Fruit fly (Drosophila melanogaster) whole organism, embryonic: ENCODE data around the gene drn.

Source experiments
- B-H1 ChIP-seq: fragments of 200-800 bp; sonication (Bioruptor generic); IDR thresholded peaks from 3 replicates; pipeline ENCODE4 v1.3.6; 2022; ENCODE audit warnings: missing biosample characterization, missing genetic modification characterization
- B-H2 ChIP-seq: fragments of 200-800 bp; sonication (Bioruptor generic); optimal IDR thresholded peaks from 2 replicates; lab custom pipeline; 2018; ENCODE audit warnings: missing biosample characterization, mild to moderate bottlenecking, missing genetic modification characterization
- CG10431 ChIP-seq: fragments of 200-800 bp; sonication (Bioruptor generic); optimal IDR thresholded peaks from 3 replicates; lab custom pipeline; 2018; ENCODE audit warnings: missing biosample characterization, mild to moderate bottlenecking, missing genetic modification characterization
- CG10543 ChIP-seq: fragments of 200-800 bp; sonication (Bioruptor generic); optimal IDR thresholded peaks from 3 replicates; lab custom pipeline; 2017; ENCODE audit warnings: missing biosample characterization, mild to moderate bottlenecking, missing genetic modification characterization, moderate library complexity
- CG10565 ChIP-seq: fragments of 200-800 bp; sonication (Bioruptor generic); optimal IDR thresholded peaks from 3 replicates; lab custom pipeline; 2016; ENCODE audit warnings: missing biosample characterization, mild to moderate bottlenecking, missing genetic modification characterization
- CG13287 ChIP-seq: fragments of 200-800 bp; sonication (Bioruptor generic); IDR thresholded peaks from 2 replicates; pipeline ENCODE4 v1.3.6; 2022; ENCODE audit warnings: missing biosample characterization, missing genetic modification characterization; ENCODE audit not compliant: partially characterized antibody
- CG13775 ChIP-seq: fragments of 200-800 bp; sonication (Bioruptor generic); optimal IDR thresholded peaks from 3 replicates; lab custom pipeline; 2017; ENCODE audit warnings: missing biosample characterization, mild to moderate bottlenecking, missing genetic modification characterization
- CG15073 ChIP-seq: fragments of 200-800 bp; sonication (Bioruptor generic); optimal IDR thresholded peaks from 2 replicates; lab custom pipeline; 2016; ENCODE audit warnings: missing biosample characterization, missing genetic modification characterization
- CG15269 ChIP-seq: fragments of 200-800 bp; sonication (Bioruptor generic); optimal IDR thresholded peaks from 2 replicates; lab custom pipeline; 2018; ENCODE audit warnings: missing biosample characterization, mild to moderate bottlenecking, missing genetic modification characterization, moderate library complexity
- CG15479 ChIP-seq: fragments of 200-800 bp; sonication (Bioruptor generic); optimal IDR thresholded peaks from 3 replicates; lab custom pipeline; 2019; ENCODE audit warnings: missing biosample characterization, mild to moderate bottlenecking, missing genetic modification characterization, moderate library complexity
- CG16779 ChIP-seq: fragments of 200-800 bp; sonication (Bioruptor generic); IDR thresholded peaks from 2 replicates; pipeline ENCODE4 v1.3.6; 2022; ENCODE audit warnings: missing biosample characterization, missing genetic modification characterization
- CG17568 ChIP-seq: fragments of 200-800 bp; sonication (Bioruptor generic); optimal IDR thresholded peaks from 2 replicates; lab custom pipeline; 2018; ENCODE audit warnings: missing biosample characterization, mild to moderate bottlenecking, missing genetic modification characterization, moderate library complexity
- CG17612 ChIP-seq: fragments of 200-800 bp; sonication (Bioruptor generic); IDR thresholded peaks from 2 replicates; pipeline ENCODE4 v1.3.6; 2022; ENCODE audit warnings: missing biosample characterization, missing genetic modification characterization
- CG34422 ChIP-seq: fragments of 200-800 bp; sonication (Bioruptor generic); IDR thresholded peaks from 3 replicates; pipeline ENCODE4 v1.3.6; 2022; ENCODE audit warnings: missing biosample characterization, missing genetic modification characterization
- CG42726 ChIP-seq: fragments of 200-800 bp; sonication (Bioruptor generic); IDR thresholded peaks from 2 replicates; pipeline ENCODE4 v1.3.6; 2022; ENCODE audit warnings: missing biosample characterization, missing genetic modification characterization; ENCODE audit not compliant: partially characterized antibody
- CoRest ChIP-seq: fragments of 200-800 bp; sonication (Bioruptor generic); optimal IDR thresholded peaks from 3 replicates; lab custom pipeline; 2018; ENCODE audit warnings: missing biosample characterization, mild to moderate bottlenecking, missing genetic modification characterization, moderate library complexity
- Dad ChIP-seq: fragments of 200-800 bp; sonication (Bioruptor generic); optimal IDR thresholded peaks from 3 replicates; lab custom pipeline; 2016; ENCODE audit warnings: missing biosample characterization, missing genetic modification characterization
- Dbx ChIP-seq: fragments of 200-800 bp; sonication (Bioruptor generic); IDR thresholded peaks from 3 replicates; pipeline ENCODE4 v1.3.6; 2022; ENCODE audit warnings: missing biosample characterization, missing genetic modification characterization
- Dfd ChIP-seq, 2 experiments: fragments of >200 bp; optimal IDR thresholded peaks; 2 replicates each; lab custom pipeline; 2017; ENCODE audit warnings: missing biosample characterization in 2 of 2, missing genetic modification characterization in 2 of 2
- E2f2 ChIP-seq: fragments of 200-800 bp; sonication (Bioruptor generic); IDR thresholded peaks from 2 replicates; pipeline ENCODE4 v1.3.6; 2022; ENCODE audit warnings: missing biosample characterization, missing genetic modification characterization
- GATAe ChIP-seq: fragments of 200-800 bp; sonication (Bioruptor generic); conservative IDR thresholded peaks from 2 replicates; pipeline ENCODE4 v1.3.6; 2022; ENCODE audit warnings: missing biosample characterization, missing genetic modification characterization
- H2.0 ChIP-seq: fragments of 200-800 bp; sonication (Bioruptor generic); IDR thresholded peaks from 2 replicates; pipeline ENCODE4 v1.3.6; 2022; ENCODE audit warnings: missing biosample characterization, missing genetic modification characterization
- HLH4C ChIP-seq: fragments of 200-800 bp; sonication (Bioruptor generic); IDR thresholded peaks from 3 replicates; pipeline ENCODE4 v1.3.6; 2022; ENCODE audit warnings: missing biosample characterization, missing genetic modification characterization; ENCODE audit not compliant: partially characterized antibody
- HLHmδ ChIP-seq: fragments of 200-800 bp; sonication (Bioruptor generic); optimal IDR thresholded peaks from 2 replicates; lab custom pipeline; 2018; ENCODE audit warnings: missing biosample characterization, mild to moderate bottlenecking, missing genetic modification characterization, moderate library complexity
- HmgZ ChIP-seq: fragments of 200-800 bp; sonication (Bioruptor generic); optimal IDR thresholded peaks from 2 replicates; lab custom pipeline; 2018; ENCODE audit warnings: missing biosample characterization, mild to moderate bottlenecking, missing genetic modification characterization
- Hr39 ChIP-seq: fragments of >200 bp; optimal IDR thresholded peaks from 2 replicates; lab custom pipeline; 2017
- Lhr ChIP-seq: fragments of 200-800 bp; sonication (Bioruptor generic); optimal IDR thresholded peaks from 3 replicates; lab custom pipeline; 2017; ENCODE audit warnings: mild to moderate bottlenecking, missing biosample characterization, missing genetic modification reagents, missing genetic modification characterization
- Med ChIP-seq: fragments of 200-800 bp; sonication (Bioruptor generic); peaks from one replicate; lab custom pipeline; 2016; ENCODE audit warnings: missing biosample characterization, missing genetic modification characterization, mild to moderate bottlenecking, inconsistent platforms, moderate library complexity
- Meics ChIP-seq: fragments of 200-800 bp; sonication (Bioruptor generic); optimal IDR thresholded peaks from 2 replicates; lab custom pipeline; 2017; ENCODE audit warnings: missing biosample characterization, mild to moderate bottlenecking, missing genetic modification characterization
- Nf-YA ChIP-seq: fragments of 200-800 bp; sonication (Bioruptor generic); IDR thresholded peaks from 2 replicates; pipeline ENCODE4 v1.3.6; 2022; ENCODE audit warnings: missing biosample characterization, missing genetic modification characterization
- PHDP ChIP-seq: fragments of 200-800 bp; sonication (Bioruptor generic); optimal IDR thresholded peaks from 3 replicates; lab custom pipeline; 2018; ENCODE audit warnings: missing biosample characterization, mild to moderate bottlenecking, missing genetic modification characterization, moderate library complexity
- Rfx ChIP-seq: fragments of 200-800 bp; sonication (Bioruptor generic); IDR thresholded peaks from 2 replicates; pipeline ENCODE4 v1.3.6; 2022; ENCODE audit warnings: missing biosample characterization, missing genetic modification characterization
- Six4 ChIP-seq: fragments of 200-800 bp; sonication (Bioruptor generic); optimal IDR thresholded peaks from 2 replicates; lab custom pipeline; 2016; ENCODE audit warnings: missing biosample characterization, missing genetic modification characterization
- aop ChIP-seq: fragments of 200-800 bp; sonication (Bioruptor generic); IDR thresholded peaks from 2 replicates; pipeline ENCODE4 v1.3.6; 2022; ENCODE audit warnings: missing biosample characterization, missing genetic modification characterization
- bab2 ChIP-seq: fragments of 200-800 bp; sonication (Bioruptor generic); optimal IDR thresholded peaks from 2 replicates; lab custom pipeline; 2016; ENCODE audit warnings: missing biosample characterization, missing genetic modification characterization
- bigmax ChIP-seq: fragments of 200-800 bp; sonication (Bioruptor generic); optimal IDR thresholded peaks from 2 replicates; lab custom pipeline; 2018; ENCODE audit warnings: missing biosample characterization, mild to moderate bottlenecking, missing genetic modification characterization
- caup ChIP-seq: fragments of 200-800 bp; sonication (Bioruptor generic); optimal IDR thresholded peaks from 3 replicates; lab custom pipeline; 2017; ENCODE audit warnings: missing biosample characterization, mild to moderate bottlenecking, missing genetic modification characterization, moderate library complexity; ENCODE audit not compliant: severe bottlenecking
- crc ChIP-seq: fragments of 200-800 bp; sonication (Bioruptor generic); optimal IDR thresholded peaks from 2 replicates; lab custom pipeline; 2016; ENCODE audit warnings: missing biosample characterization, missing genetic modification characterization
- cwo ChIP-seq: fragments of 200-800 bp; sonication (Bioruptor generic); optimal IDR thresholded peaks from 3 replicates; lab custom pipeline; 2017; ENCODE audit warnings: missing biosample characterization, missing genetic modification characterization, mild to moderate bottlenecking, moderate library complexity, missing genetic modification reagents
- emc ChIP-seq: fragments of 200-800 bp; sonication (Bioruptor generic); optimal IDR thresholded peaks from 2 replicates; lab custom pipeline; 2016; ENCODE audit warnings: missing biosample characterization, missing genetic modification characterization
- fd3F ChIP-seq: fragments of 200-800 bp; sonication (Bioruptor generic); optimal IDR thresholded peaks from 2 replicates; lab custom pipeline; 2018; ENCODE audit warnings: missing biosample characterization, mild to moderate bottlenecking, missing genetic modification characterization, moderate library complexity
- fd64A ChIP-seq: fragments of 200-800 bp; sonication (Bioruptor generic); optimal IDR thresholded peaks from 3 replicates; lab custom pipeline; 2018; ENCODE audit warnings: missing biosample characterization, mild to moderate bottlenecking, missing genetic modification characterization
- gcm2 ChIP-seq: fragments of 200-800 bp; sonication (Bioruptor generic); optimal IDR thresholded peaks from 2 replicates; lab custom pipeline; 2016; ENCODE audit warnings: missing biosample characterization, missing genetic modification characterization
- gsb ChIP-seq: fragments of 200-800 bp; sonication (Bioruptor generic); IDR thresholded peaks from 2 replicates; pipeline ENCODE4 v1.3.6; 2022; ENCODE audit warnings: missing biosample characterization, missing genetic modification characterization
- mirr ChIP-seq: fragments of 200-800 bp; sonication (Bioruptor generic); optimal IDR thresholded peaks from 3 replicates; lab custom pipeline; 2018; ENCODE audit warnings: missing biosample characterization, mild to moderate bottlenecking, missing genetic modification characterization
- pho ChIP-seq: fragments of 200-800 bp; sonication (Bioruptor generic); optimal IDR thresholded peaks from 2 replicates; lab custom pipeline; 2016; ENCODE audit warnings: missing biosample characterization, missing genetic modification characterization
- phol ChIP-seq: fragments of 200-800 bp; sonication (Bioruptor generic); optimal IDR thresholded peaks from 3 replicates; lab custom pipeline; 2018; ENCODE audit warnings: missing biosample characterization, mild to moderate bottlenecking, missing genetic modification characterization, moderate library complexity
- slbo ChIP-seq: fragments of 200-800 bp; sonication (Bioruptor generic); IDR thresholded peaks from 2 replicates; pipeline ENCODE4 v1.3.6; 2022; ENCODE audit warnings: missing biosample characterization, missing genetic modification characterization
- slp2 ChIP-seq: fragments of 200-800 bp; sonication (Bioruptor generic); optimal IDR thresholded peaks from 2 replicates; lab custom pipeline; 2016; ENCODE audit warnings: missing biosample characterization, missing genetic modification characterization
- tin ChIP-seq: fragments of 200-800 bp; sonication (Bioruptor generic); optimal IDR thresholded peaks from 3 replicates; lab custom pipeline; 2016; ENCODE audit warnings: missing biosample characterization, missing genetic modification characterization
- ttk ChIP-seq: fragments of 200-800 bp; sonication (Bioruptor generic); IDR thresholded peaks from 2 replicates; pipeline ENCODE4 v2.1.2; 2022; ENCODE audit warnings: missing biosample characterization, missing genetic modification characterization

drn gene

dm6 chr3R:9401127-9401603 lies 61.1 kb downstream of the drn start, which contains the start of the genes RpL34b and CG8132 (continued):
- TF ChIP-seq HmgZ, result peak; percentile 98
- TF ChIP-seq slbo, result peak; percentile 98
- no peak for TF ChIP-seq Dfd (GFP tag; optimal IDR thresholded peaks at IDR 0.05; lab: Kevin White, UChicago)
- peak; percentile 88 for TF ChIP-seq CG10565 (GFP tag; lab: Kevin White, UChicago)
- TF ChIP-seq CG13775 (GFP tag; lab: Kevin White, UChicago), result peak; percentile 96
- TF ChIP-seq Med (GFP tag; lab: Kevin White, UChicago), result peak; percentile 99
- TF ChIP-seq PHDP (tag; lab: Kevin White, UChicago), result peak; percentile 96
- TF ChIP-seq Dbx (GFP tag; lab: Robert Waterston, UW), result peak; percentile 97
- TF ChIP-seq CG42726 (GFP tag; lab: Robert Waterston, UW), result peak; percentile 48; the same call in 1 of the 2 replicates
- TF ChIP-seq B-H1, result peak; percentile 89
- peak; percentile 95 for TF ChIP-seq fd3F (GFP tag; lab: Kevin White, UChicago)
- peak; percentile 86 for TF ChIP-seq Six4 (GFP tag; lab: Kevin White, UChicago)
- TF ChIP-seq tin, result peak; percentile 95
- peak; percentile 75 for TF ChIP-seq bigmax (GFP tag; lab: Kevin White, UChicago)
- peak; percentile 96 for TF ChIP-seq CoRest (tag; lab: Kevin White, UChicago)
- TF ChIP-seq crc (GFP tag; lab: Kevin White, UChicago), result peak; percentile 85
- peak; percentile 99 for TF ChIP-seq B-H2 (GFP tag; lab: Kevin White, UChicago)
- TF ChIP-seq Nf-YA, result peak; percentile 83
- TF ChIP-seq HLHmδ (GFP tag; lab: Kevin White, UChicago), result peak; percentile 96
- peak; percentile 80 for TF ChIP-seq aop (GFP tag; lab: Robert Waterston, UW)
- peak; percentile 97 for TF ChIP-seq pho
- TF ChIP-seq emc (GFP tag; lab: Kevin White, UChicago), result peak; percentile 93
- peak; percentile 95 for TF ChIP-seq Dad
- peak; percentile 91 for TF ChIP-seq H2.0
- TF ChIP-seq CG13287, result peak; percentile 46
- peak; percentile 92 for TF ChIP-seq gcm2 (GFP tag; lab: Kevin White, UChicago)
- peak; percentile 95 for TF ChIP-seq CG15269 (tag; lab: Kevin White, UChicago)
- TF ChIP-seq bab2 (GFP tag; lab: Kevin White, UChicago), result peak; percentile 93
- TF ChIP-seq CG15479 (GFP tag; lab: Kevin White, UChicago), result peak; percentile 55
- peak; percentile 95 for TF ChIP-seq GATAe (GFP tag; lab: Robert Waterston, UW)
- peak; percentile 91 for TF ChIP-seq CG17612 (GFP tag; lab: Robert Waterston, UW)
- peak; percentile 78 for TF ChIP-seq E2f2
- peak; percentile 95 for TF ChIP-seq ttk
- peak; percentile 99 for TF ChIP-seq CG10543 (GFP tag; lab: Kevin White, UChicago)
- peak; percentile 95 for TF ChIP-seq phol (tag; lab: Kevin White, UChicago)
- peak; percentile 97 for TF ChIP-seq Lhr (GFP tag; lab: Kevin White, UChicago)
- TF ChIP-seq Rfx (GFP tag; lab: Robert Waterston, UW), result peak; percentile 99
- TF ChIP-seq fd64A (GFP tag; lab: Kevin White, UChicago), result peak; percentile 85
- TF ChIP-seq HLH4C, result peak; percentile 19; the same call in 1 of the 3 replicates
- peak; percentile 93 for TF ChIP-seq gsb (GFP tag; lab: Robert Waterston, UW)
- peak; percentile 93 for TF ChIP-seq slp2 (GFP tag; lab: Kevin White, UChicago)
- TF ChIP-seq cwo (GFP tag; lab: Kevin White, UChicago), result peak; percentile 89
- peak; percentile 83 for TF ChIP-seq CG16779 (GFP tag; lab: Robert Waterston, UW)
- TF ChIP-seq CG17568 (GFP tag; lab: Kevin White, UChicago), result no peak
- TF ChIP-seq mirr (GFP tag; lab: Kevin White, UChicago), result peak; percentile 98
- peak; percentile 97 for TF ChIP-seq caup
- TF ChIP-seq Hr39 (lab: Kevin White, UChicago), result no peak
- peak; percentile 70 for TF ChIP-seq CG15073 (GFP tag; lab: Kevin White, UChicago)
- TF ChIP-seq Meics (GFP tag; lab: Kevin White, UChicago), result peak; percentile 96
- peak; percentile 93 for TF ChIP-seq CG10431
- TF ChIP-seq CG34422 (GFP tag; lab: Robert Waterston, UW), result peak; percentile 96
